Worm (Caenorhabditis elegans) whole organism, L4/young adult: Measurements from ENCODE around the gene Y34B4A.10.

Experiments
- dao-5 ChIP-seq: sonication (generic microtip); optimal IDR thresholded peaks from 2 replicates; lab custom pipeline; 2016; ENCODE audit warnings: missing genotype, missing genetic modification characterization, moderate library complexity, missing compliant biosample characterization
- him-1 ChIP-seq: sonication (generic microtip); optimal IDR thresholded peaks from 2 replicates; lab custom pipeline; 2016; ENCODE audit warnings: missing genotype, missing genetic modification reagents, missing genetic modification characterization, missing compliant biosample characterization

DNA sequence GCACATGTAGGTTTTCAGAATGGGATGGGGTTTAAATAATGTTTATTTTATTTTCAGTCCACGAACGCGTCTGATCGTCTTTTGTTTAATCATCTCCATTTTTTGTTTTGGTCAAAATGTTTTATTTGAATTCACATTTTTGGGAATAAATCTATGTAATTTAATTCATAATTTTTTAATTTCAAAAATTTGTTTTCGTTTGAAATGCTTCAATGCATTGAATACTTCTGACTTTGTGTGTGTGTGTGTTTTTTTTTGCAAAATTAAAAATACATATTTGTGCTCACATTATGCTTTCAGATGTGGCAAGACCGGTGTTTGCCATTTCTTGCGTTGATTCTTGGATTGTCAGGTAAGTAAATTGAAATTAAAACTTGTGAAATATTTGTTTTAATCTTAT, 5.2 kb downstream of the Y34B4A.10 start, which contains the start of gene nspg-13:
- TF ChIP-seq him-1 (tag; lab: Kevin White, UChicago) (no peak), dao-5 (no peak)
